Worm (Caenorhabditis elegans) whole organism, L3 larva: Measurements from ENCODE around the gene srt-30.

Experiments
- R02D3.7 ChIP-seq: fragments of 150-350 bp; optimal IDR thresholded peaks from 2 replicates; lab custom pipeline; 2014; ENCODE audit warnings: missing biosample characterization, missing genetic modification characterization
- ZK546.5 ChIP-seq: sonication (generic microtip); optimal IDR thresholded peaks from 2 replicates; lab custom pipeline; 2017; ENCODE audit warnings: missing biosample characterization, missing genetic modification characterization
- aly-2 ChIP-seq: fragments of 150-350 bp; optimal IDR thresholded peaks from 2 replicates; lab custom pipeline; 2014; ENCODE audit warnings: missing biosample characterization, missing genetic modification characterization
- ama-1 ChIP-seq: fragments of 150-350 bp; optimal IDR thresholded peaks from 2 replicates; lab custom pipeline; 2018
- ceh-16 ChIP-seq: sonication (generic microtip); optimal IDR thresholded peaks from 2 replicates; lab custom pipeline; 2017; ENCODE audit warnings: missing biosample characterization, missing genetic modification characterization
- ceh-28 ChIP-seq: fragments of 150-350 bp; optimal IDR thresholded peaks from 2 replicates; lab custom pipeline; 2014; ENCODE audit warnings: missing biosample characterization, missing genetic modification reagents, missing genetic modification characterization
- ceh-82 ChIP-seq: fragments of 150-350 bp; optimal IDR thresholded peaks from 2 replicates; lab custom pipeline; 2014; ENCODE audit warnings: missing biosample characterization, missing genetic modification characterization
- daf-12 ChIP-seq: fragments of 150-350 bp; optimal IDR thresholded peaks from 2 replicates; lab custom pipeline; 2014; ENCODE audit warnings: missing biosample characterization, missing genetic modification reagents, missing genetic modification characterization
- egl-27 ChIP-seq: sonication (generic microtip); optimal IDR thresholded peaks from 4 replicates; lab custom pipeline; 2017; ENCODE audit warnings: missing biosample characterization, missing genetic modification reagents, missing genetic modification characterization
- egl-5 ChIP-seq: fragments of 150-350 bp; optimal IDR thresholded peaks from 2 replicates; lab custom pipeline; 2017; ENCODE audit warnings: missing biosample characterization, missing genetic modification reagents, missing genetic modification characterization, inconsistent platforms
- elt-1 ChIP-seq: fragments of 150-350 bp; optimal IDR thresholded peaks from 2 replicates; lab custom pipeline; 2014; ENCODE audit warnings: missing biosample characterization, missing genetic modification characterization
- elt-2 ChIP-seq: sonication (generic microtip); optimal IDR thresholded peaks from 2 replicates; lab custom pipeline; 2016; ENCODE audit warnings: missing genetic modification reagents, mild to moderate bottlenecking, missing genetic modification characterization, missing compliant biosample characterization
- elt-3 ChIP-seq, 3 experiments: fragments of 150-350 bp in 1 of 3; sonication (generic microtip) in 2 of 3; optimal IDR thresholded peaks; 2 replicates in 2 of 3; 4 replicates in 1 of 3; lab custom pipeline; 2014 to 2017; ENCODE audit warnings: missing biosample characterization in 3 of 3, missing genetic modification characterization in 3 of 3
- eor-1 ChIP-seq, 2 experiments: fragments of 150-350 bp; optimal IDR thresholded peaks; 2 replicates each; lab custom pipeline; 2014 to 2018; ENCODE audit warnings: missing biosample characterization in 2 of 2, missing genetic modification characterization in 2 of 2
- fkh-10 ChIP-seq: sonication (generic microtip); optimal IDR thresholded peaks from 2 replicates; lab custom pipeline; 2017; ENCODE audit warnings: missing biosample characterization, missing genetic modification reagents, missing genetic modification characterization
- fos-1 ChIP-seq: fragments of 150-350 bp; optimal IDR thresholded peaks from 2 replicates; lab custom pipeline; 2014; ENCODE audit warnings: missing biosample characterization, missing genetic modification characterization
- hmg-11 ChIP-seq: sonication (generic microtip); optimal IDR thresholded peaks from 2 replicates; lab custom pipeline; 2016; ENCODE audit warnings: missing genetic modification characterization, missing compliant biosample characterization
- jun-1 ChIP-seq: fragments of 150-350 bp; optimal IDR thresholded peaks from 2 replicates; lab custom pipeline; 2014; ENCODE audit warnings: missing biosample characterization, missing genetic modification reagents, missing genetic modification characterization
- lin-15B ChIP-seq: fragments of 150-350 bp; optimal IDR thresholded peaks from 2 replicates; lab custom pipeline; 2014; ENCODE audit warnings: missing biosample characterization, missing genetic modification characterization
- lin-39 ChIP-seq: fragments of 150-350 bp; optimal IDR thresholded peaks from 2 replicates; lab custom pipeline; 2018; ENCODE audit warnings: missing biosample characterization, missing genetic modification reagents, missing genetic modification characterization
- lsy-12 ChIP-seq: sonication (generic microtip); optimal IDR thresholded peaks from 2 replicates; lab custom pipeline; 2016; ENCODE audit warnings: mild to moderate bottlenecking, missing genetic modification characterization, missing compliant biosample characterization
- mdl-1 ChIP-seq: fragments of 150-350 bp; optimal IDR thresholded peaks from 2 replicates; lab custom pipeline; 2014; ENCODE audit warnings: missing biosample characterization, missing genetic modification characterization
- mml-1 ChIP-seq: fragments of 150-350 bp; sonication (generic microtip); optimal IDR thresholded peaks from 3 replicates; lab custom pipeline; 2014; ENCODE audit warnings: missing biosample characterization, missing genetic modification characterization
- nfya-1 ChIP-seq: sonication (generic microtip); optimal IDR thresholded peaks from 2 replicates; lab custom pipeline; 2017; ENCODE audit warnings: missing genetic modification characterization, mild to moderate bottlenecking, missing compliant biosample characterization, antibody characterized with exemption, moderate library complexity; ENCODE audit not compliant: insufficient read depth
- nhr-11 ChIP-seq: fragments of 150-350 bp; optimal IDR thresholded peaks from 2 replicates; lab custom pipeline; 2014; ENCODE audit warnings: missing biosample characterization, missing genetic modification characterization
- nhr-12 ChIP-seq: fragments of 150-350 bp; optimal IDR thresholded peaks from 2 replicates; lab custom pipeline; 2014; ENCODE audit warnings: missing biosample characterization, missing genetic modification characterization
- nhr-23 ChIP-seq: fragments of 150-350 bp; optimal IDR thresholded peaks from 2 replicates; lab custom pipeline; 2014; ENCODE audit warnings: missing biosample characterization, missing genetic modification reagents, missing genetic modification characterization
- nhr-237 ChIP-seq: fragments of 150-350 bp; optimal IDR thresholded peaks from 2 replicates; lab custom pipeline; 2014; ENCODE audit warnings: missing biosample characterization, missing genetic modification characterization
- nhr-25 ChIP-seq: sonication (generic microtip); optimal IDR thresholded peaks from 2 replicates; lab custom pipeline; 2017; ENCODE audit warnings: missing biosample characterization, missing genetic modification characterization
- nhr-28 ChIP-seq: fragments of 150-350 bp; optimal IDR thresholded peaks from 2 replicates; lab custom pipeline; 2014; ENCODE audit warnings: missing biosample characterization, missing genetic modification characterization
- nhr-43 ChIP-seq: sonication (generic microtip); optimal IDR thresholded peaks from 2 replicates; lab custom pipeline; 2016; ENCODE audit warnings: mild to moderate bottlenecking, missing genetic modification characterization, missing compliant biosample characterization; ENCODE audit not compliant: poor library complexity, severe bottlenecking
- nhr-67 ChIP-seq: fragments of 150-350 bp; optimal IDR thresholded peaks from 2 replicates; lab custom pipeline; 2014; ENCODE audit warnings: missing biosample characterization, missing genetic modification characterization
- nhr-77 ChIP-seq: fragments of 150-350 bp; optimal IDR thresholded peaks from 2 replicates; lab custom pipeline; 2014; ENCODE audit warnings: missing biosample characterization, missing genetic modification characterization
- pha-4 ChIP-seq: fragments of 150-350 bp; optimal IDR thresholded peaks from 2 replicates; lab custom pipeline; 2014; ENCODE audit warnings: missing biosample characterization, missing genetic modification reagents, missing genetic modification characterization
- pqm-1 ChIP-seq: fragments of 150-350 bp; optimal IDR thresholded peaks from 2 replicates; lab custom pipeline; 2017; ENCODE audit warnings: missing biosample characterization, missing genetic modification characterization, inconsistent platforms
- sea-2 ChIP-seq: fragments of 150-350 bp; sonication (generic microtip); optimal IDR thresholded peaks from 4 replicates; lab custom pipeline; 2014; ENCODE audit warnings: missing biosample characterization, missing genetic modification reagents, missing genetic modification characterization
- skn-1 ChIP-seq: fragments of 150-350 bp; optimal IDR thresholded peaks from 2 replicates; lab custom pipeline; 2014; ENCODE audit warnings: missing biosample characterization, missing genetic modification characterization
- snpc-4 ChIP-seq: fragments of 150-350 bp; optimal IDR thresholded peaks from 2 replicates; lab custom pipeline; 2014; ENCODE audit warnings: missing biosample characterization, missing genetic modification characterization
- tbx-2 ChIP-seq: sonication (generic microtip); optimal IDR thresholded peaks from 2 replicates; lab custom pipeline; 2016; ENCODE audit warnings: mild to moderate bottlenecking, missing genetic modification characterization, missing compliant biosample characterization
- unc-39 ChIP-seq: sonication (generic microtip); optimal IDR thresholded peaks from 4 replicates; lab custom pipeline; 2017; ENCODE audit warnings: missing biosample characterization, missing genetic modification characterization
- unc-62 ChIP-seq: fragments of 150-350 bp; sonication (generic microtip); optimal IDR thresholded peaks from 4 replicates; lab custom pipeline; 2014; ENCODE audit warnings: missing biosample characterization, missing genetic modification reagents, missing genetic modification characterization
- zag-1 ChIP-seq: fragments of 150-350 bp; optimal IDR thresholded peaks from 2 replicates; lab custom pipeline; 2014; ENCODE audit warnings: missing biosample characterization, missing genetic modification characterization
- ztf-4 ChIP-seq: fragments of 150-350 bp; optimal IDR thresholded peaks from 2 replicates; lab custom pipeline; 2014; ENCODE audit warnings: missing biosample characterization, missing genetic modification characterization

The srt-30 gene

ce11 chrV:3760839-3761238, 39.4 kb downstream of the srt-30 start, which contains the start of gene oac-55:
oac-55 (plus strand) TSS chrV:3761139.
- TF ChIP-seq nhr-237 (no peak), snpc-4 (tag; lab: Kevin White, UChicago) (no peak), ceh-28 (tag; lab: Kevin White, UChicago) (no peak), elt-3 (tag; optimal IDR thresholded peaks at IDR 0.05; lab: Kevin White, UChicago) (no peak), ztf-4 (tag; lab: Kevin White, UChicago) (no peak), nhr-43 (tag; lab: Kevin White, UChicago) (no peak), aly-2 (no peak), nhr-12 (tag; lab: Kevin White, UChicago) (no peak), lin-15B (tag; lab: Kevin White, UChicago) (no peak), fkh-10 (GFP tag; lab: Kevin White, UChicago) (no peak), unc-39 (tag; lab: Kevin White, UChicago) (no peak), egl-27 (tag; lab: Kevin White, UChicago) (no peak), daf-12 (tag; lab: Kevin White, UChicago) (no peak), jun-1 (tag; lab: Kevin White, UChicago) (no peak), ceh-82 (tag; lab: Kevin White, UChicago) (no peak), R02D3.7 (tag; lab: Kevin White, UChicago) (no peak), lsy-12 (tag; lab: Kevin White, UChicago) (no peak), zag-1 (no peak), egl-5 (tag; lab: Kevin White, UChicago) (no peak)

DNA sequence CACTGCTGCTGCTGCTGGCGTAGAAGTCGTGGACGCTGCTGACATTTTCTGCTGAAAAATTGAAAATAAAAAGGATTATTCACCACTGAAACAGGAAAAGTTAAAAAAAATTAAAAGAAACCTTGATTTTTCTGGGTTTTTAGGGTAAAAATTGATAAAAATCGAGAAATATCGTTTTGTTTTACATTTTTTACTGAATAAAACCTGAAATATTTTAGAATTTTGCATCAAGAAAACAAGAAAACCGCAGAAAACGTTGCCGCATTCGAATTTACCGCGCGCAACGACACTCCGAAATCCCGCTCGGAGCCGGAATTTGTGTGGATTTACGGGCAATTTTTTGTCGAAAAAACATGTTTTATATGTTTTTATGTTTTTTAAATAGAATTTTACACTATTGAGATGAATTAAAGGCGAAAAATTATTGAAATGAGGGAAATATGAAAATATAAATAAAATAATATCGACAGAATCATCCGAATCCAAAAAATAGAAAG, 40.8 kb downstream of the srt-30 start, which contains the start of gene chk-1:
chk-1 (minus strand) TSS at position 51 of the 497 bp plus-strand sequence.
- TF ChIP-seq nhr-23 (tag; lab: Kevin White, UChicago), result peak; percentile 70
- TF ChIP-seq hmg-11 (tag; lab: Kevin White, UChicago), result no peak
- TF ChIP-seq snpc-4 (tag; lab: Kevin White, UChicago), result peak; percentile 59
- peak; percentile 96 for TF ChIP-seq R02D3.7 (tag; lab: Kevin White, UChicago)
- TF ChIP-seq lin-15B (tag; lab: Kevin White, UChicago), result peak; percentile 83
- TF ChIP-seq tbx-2 (tag; lab: Kevin White, UChicago), result no peak
- peak; percentile 56 for TF ChIP-seq egl-5 (tag; lab: Kevin White, UChicago)
- no peak for TF ChIP-seq nhr-11 (tag; lab: Kevin White, UChicago)
- TF ChIP-seq fkh-10 (GFP tag; lab: Kevin White, UChicago), result peak; percentile 15
- TF ChIP-seq nhr-25 (tag; lab: Kevin White, UChicago), result peak; percentile 37
- TF ChIP-seq pqm-1, result peak; percentile 30
- no peak for TF ChIP-seq nhr-67 (tag; lab: Kevin White, UChicago)
- TF ChIP-seq lin-39 (tag; lab: Kevin White, UChicago), result peak; percentile 15

- TF ChIP-seq egl-27 (tag; lab: Kevin White, UChicago) (no peak), nhr-77 (tag; lab: Kevin White, UChicago) (no peak), nhr-43 (tag; lab: Kevin White, UChicago) (no peak), mml-1 (tag; lab: Kevin White, UChicago) (no peak), ama-1 (no peak), ZK546.5 (no peak), nhr-25 (tag; lab: Kevin White, UChicago) (no peak), ceh-28 (tag; lab: Kevin White, UChicago) (peak; percentile 3), zag-1 (no peak), R02D3.7 (tag; lab: Kevin White, UChicago) (peak; percentile 68), fos-1 (tag; lab: Kevin White, UChicago) (no peak), nhr-23 (tag; lab: Kevin White, UChicago) (no peak), nfya-1 (tag; lab: Kevin White, UChicago) (peak; percentile 57), unc-62 (no peak), ceh-16 (no peak), elt-1 (tag; lab: Kevin White, UChicago) (no peak), mdl-1 (tag; lab: Kevin White, UChicago) (no peak), tbx-2 (tag; lab: Kevin White, UChicago) (no peak), daf-12 (tag; lab: Kevin White, UChicago) (no peak), skn-1 (tag; lab: Kevin White, UChicago) (peak; percentile 7), nhr-28 (tag; lab: Kevin White, UChicago) (no peak), sea-2 (GFP tag; lab: Kevin White, UChicago) (no peak), ceh-82 (tag; lab: Kevin White, UChicago) (no peak), elt-2 (tag; lab: Kevin White, UChicago) (peak; percentile 26), snpc-4 (tag; lab: Kevin White, UChicago) (peak; percentile 71), pha-4 (tag; lab: Kevin White, UChicago) (peak; percentile 50), hmg-11 (tag; lab: Kevin White, UChicago) (peak; percentile 64), eor-1 (tag; optimal IDR thresholded peaks at IDR 0.05; lab: Kevin White, UChicago) (no peak)
Measured at ce11 chrV:3756887-3757286, 43.4 kb downstream of the srt-30 start, which contains the start of gene gid-7. gid-7 (minus strand) TSS chrV:3757074.
